Worm (Caenorhabditis elegans) whole organism, L4 larva: ENCODE measurements around the gene R07G3.7.

ENCODE experiments used
- D1046.2 ChIP-seq: fragments of 200-800 bp; sonication (Bioruptor generic); IDR thresholded peaks from 2 replicates; pipeline ENCODE4 v1.3.6; 2022; ENCODE audit warnings: missing genetic modification characterization, missing compliant biosample characterization
- F10B5.3 ChIP-seq: sonication (generic microtip); optimal IDR thresholded peaks from 2 replicates; lab custom pipeline; 2016; ENCODE audit warnings: mild to moderate bottlenecking, missing genetic modification characterization, missing compliant biosample characterization
- Y48G9A.11 ChIP-seq: fragments of 200-800 bp; sonication (Bioruptor generic); IDR thresholded peaks from 2 replicates; pipeline ENCODE4 v1.3.6; 2022; ENCODE audit warnings: missing genetic modification reagents, missing genetic modification characterization, missing compliant biosample characterization
- Y5F2A.4 ChIP-seq: fragments of 200-800 bp; sonication (Bioruptor generic); optimal IDR thresholded peaks from 2 replicates; lab custom pipeline; 2018; ENCODE audit warnings: mild to moderate bottlenecking, missing genetic modification characterization, missing compliant biosample characterization
- Y75B8A.6 ChIP-seq: fragments of 200-800 bp; sonication (Bioruptor generic); IDR thresholded peaks from 2 replicates; pipeline ENCODE4 v1.3.6; 2022; ENCODE audit warnings: missing genetic modification reagents, missing genetic modification characterization, missing compliant biosample characterization
- ZK546.5 ChIP-seq, 2 experiments: sonication (generic microtip); optimal IDR thresholded peaks; 2 replicates each; lab custom pipeline; 2017; ENCODE audit warnings: missing biosample characterization in 2 of 2, missing genetic modification characterization in 2 of 2
- aha-1 ChIP-seq: fragments of 150-350 bp; peaks from one replicate; lab custom pipeline; 2014; ENCODE audit warnings: missing biosample characterization, missing genetic modification characterization
- ama-1 ChIP-seq: fragments of 150-350 bp; optimal IDR thresholded peaks from 2 replicates; lab custom pipeline; 2014; ENCODE audit warnings: inconsistent platforms, mixed read lengths
- ceh-20 ChIP-seq: fragments of 200-800 bp; sonication (Bioruptor generic); IDR thresholded peaks from 2 replicates; pipeline ENCODE4 v1.3.6; 2022; ENCODE audit warnings: missing genetic modification reagents, missing genetic modification characterization, missing compliant biosample characterization
- ceh-28 ChIP-seq: fragments of 150-350 bp; optimal IDR thresholded peaks from 2 replicates; lab custom pipeline; 2014; ENCODE audit warnings: missing biosample characterization, missing genetic modification reagents, missing genetic modification characterization
- ceh-32 ChIP-seq: sonication (generic microtip); optimal IDR thresholded peaks from 2 replicates; lab custom pipeline; 2016; ENCODE audit warnings: mild to moderate bottlenecking, missing genetic modification characterization, missing compliant biosample characterization; ENCODE audit not compliant: poor library complexity
- ceh-44 ChIP-seq: fragments of 200-800 bp; sonication (Bioruptor generic); IDR thresholded peaks from 2 replicates; pipeline ENCODE4 v1.3.6; 2022; ENCODE audit warnings: missing genetic modification reagents, missing genetic modification characterization, missing compliant biosample characterization
- ceh-62 ChIP-seq: sonication (generic microtip); optimal IDR thresholded peaks from 2 replicates; lab custom pipeline; 2017; ENCODE audit warnings: missing biosample characterization, missing genetic modification characterization
- daf-8 ChIP-seq: fragments of 200-800 bp; sonication (Bioruptor generic); IDR thresholded peaks from 2 replicates; pipeline ENCODE4 v1.3.6; 2022; ENCODE audit warnings: missing genetic modification characterization, missing compliant biosample characterization
- dmd-9 ChIP-seq: fragments of 200-800 bp; sonication (Bioruptor generic); IDR thresholded peaks from 2 replicates; pipeline ENCODE4 v1.3.6; 2022; ENCODE audit warnings: missing genetic modification reagents, missing genetic modification characterization, missing compliant biosample characterization
- dpl-1 ChIP-seq: fragments of 150-350 bp; optimal IDR thresholded peaks from 2 replicates; lab custom pipeline; 2014; ENCODE audit warnings: missing biosample characterization, missing genetic modification reagents, missing genetic modification characterization
- hif-1 ChIP-seq, 2 experiments: sonication (generic microtip); optimal IDR thresholded peaks; 2 replicates each; lab custom pipeline; 2016 to 2017; ENCODE audit warnings: missing compliant biosample characterization in 2 of 2, missing genetic modification characterization in 2 of 2, missing genetic modification reagents in 2 of 2, missing genotype in 2 of 2, mild to moderate bottlenecking in 1 of 2
- hlh-11 ChIP-seq: fragments of 200-800 bp; sonication (Bioruptor generic); optimal IDR thresholded peaks from 2 replicates; lab custom pipeline; 2018; ENCODE audit warnings: mild to moderate bottlenecking, missing genetic modification characterization, missing compliant biosample characterization
- hmg-1.1 ChIP-seq: fragments of 200-800 bp; sonication (Bioruptor generic); IDR thresholded peaks from 2 replicates; pipeline ENCODE4 v1.3.6; 2022; ENCODE audit warnings: missing genetic modification reagents, missing genetic modification characterization, missing compliant biosample characterization
- jun-1 ChIP-seq: fragments of 150-350 bp; optimal IDR thresholded peaks from 2 replicates; lab custom pipeline; 2014; ENCODE audit warnings: missing biosample characterization, missing genetic modification reagents, missing genetic modification characterization
- lin-15B ChIP-seq: fragments of 150-350 bp; sonication (generic microtip); optimal IDR thresholded peaks from 3 replicates; lab custom pipeline; 2014; ENCODE audit warnings: missing biosample characterization, missing genetic modification characterization
- lin-39 ChIP-seq: fragments of 150-350 bp; optimal IDR thresholded peaks from 2 replicates; lab custom pipeline; 2014; ENCODE audit warnings: missing biosample characterization, missing genetic modification reagents, missing genetic modification characterization
- madf-5 ChIP-seq, 2 experiments: fragments of 200-800 bp; sonication (Bioruptor generic); IDR thresholded peaks; 2 replicates each; pipeline ENCODE4 v1.3.6; 2022; ENCODE audit warnings: missing compliant biosample characterization in 2 of 2, missing genetic modification characterization in 2 of 2
- mdl-1 ChIP-seq, 2 experiments: fragments of 150-350 bp in 1 of 2; sonication (generic microtip) in 1 of 2; optimal IDR thresholded peaks; 2 replicates each; lab custom pipeline; 2014 to 2017; ENCODE audit warnings: missing biosample characterization in 2 of 2, missing genetic modification characterization in 2 of 2
- mdt-29 ChIP-seq: fragments of 200-800 bp; sonication (Bioruptor generic); IDR thresholded peaks from 2 replicates; pipeline ENCODE4 v1.3.6; 2022; ENCODE audit warnings: missing genetic modification reagents, missing genetic modification characterization, missing compliant biosample characterization
- mep-1 ChIP-seq: fragments of 150-350 bp; sonication (generic microtip); optimal IDR thresholded peaks from 3 replicates; lab custom pipeline; 2014; ENCODE audit warnings: missing biosample characterization, missing genetic modification characterization
- mes-2 ChIP-seq: sonication (generic microtip); optimal IDR thresholded peaks from 2 replicates; lab custom pipeline; 2016; ENCODE audit warnings: missing genotype, mild to moderate bottlenecking, missing genetic modification characterization, missing compliant biosample characterization; ENCODE audit not compliant: poor library complexity, severe bottlenecking
- nhr-10 ChIP-seq: fragments of 150-350 bp; optimal IDR thresholded peaks from 2 replicates; lab custom pipeline; 2014; ENCODE audit warnings: missing biosample characterization, missing genetic modification characterization
- nhr-102 ChIP-seq: sonication (generic microtip); optimal IDR thresholded peaks from 2 replicates; lab custom pipeline; 2016; ENCODE audit warnings: mild to moderate bottlenecking, missing genetic modification characterization, moderate library complexity, missing compliant biosample characterization
- nhr-111 ChIP-seq: fragments of 200-800 bp; sonication (Bioruptor generic); optimal IDR thresholded peaks from 2 replicates; lab custom pipeline; 2018; ENCODE audit warnings: mild to moderate bottlenecking, missing genetic modification characterization, missing compliant biosample characterization
- nhr-237 ChIP-seq: sonication (generic microtip); optimal IDR thresholded peaks from 2 replicates; lab custom pipeline; 2017; ENCODE audit warnings: missing biosample characterization, missing genetic modification characterization
- nhr-41 ChIP-seq: fragments of 200-800 bp; sonication (Bioruptor generic); IDR thresholded peaks from 2 replicates; pipeline ENCODE4 v1.3.6; 2022; ENCODE audit warnings: missing genetic modification reagents, missing genetic modification characterization, missing compliant biosample characterization
- nhr-42 ChIP-seq: fragments of 200-800 bp; sonication (Bioruptor generic); IDR thresholded peaks from 2 replicates; pipeline ENCODE4 v1.3.6; 2022; ENCODE audit warnings: missing genetic modification characterization, missing compliant biosample characterization
- nhr-77 ChIP-seq: fragments of 150-350 bp; optimal IDR thresholded peaks from 2 replicates; lab custom pipeline; 2014; ENCODE audit warnings: missing biosample characterization, missing genetic modification characterization
- php-3 ChIP-seq: fragments of 200-800 bp; sonication (Bioruptor generic); IDR thresholded peaks from 2 replicates; pipeline ENCODE4 v1.3.6; 2022; ENCODE audit warnings: missing genetic modification reagents, missing genetic modification characterization, missing compliant biosample characterization
- set-16 ChIP-seq: fragments of 200-800 bp; sonication (Bioruptor generic); IDR thresholded peaks from 2 replicates; pipeline ENCODE4 v1.3.6; 2022; ENCODE audit warnings: missing genetic modification reagents, missing genetic modification characterization, missing compliant biosample characterization
- skn-1 ChIP-seq: fragments of 150-350 bp; optimal IDR thresholded peaks from 2 replicates; lab custom pipeline; 2014; ENCODE audit warnings: missing biosample characterization, missing genetic modification characterization
- snpc-4 ChIP-seq: fragments of 150-350 bp; optimal IDR thresholded peaks from 2 replicates; lab custom pipeline; 2014; ENCODE audit warnings: missing biosample characterization, missing genetic modification characterization
- spr-3 ChIP-seq: fragments of 200-800 bp; sonication (Bioruptor generic); optimal IDR thresholded peaks from 2 replicates; lab custom pipeline; 2018; ENCODE audit warnings: mild to moderate bottlenecking, missing genetic modification characterization, missing compliant biosample characterization
- tra-1 ChIP-seq: fragments of 200-800 bp; sonication (Bioruptor generic); IDR thresholded peaks from 2 replicates; pipeline ENCODE4 v1.3.6; 2022; ENCODE audit warnings: missing genetic modification reagents, missing genetic modification characterization, missing compliant biosample characterization
- unc-39 ChIP-seq: sonication (generic microtip); optimal IDR thresholded peaks from 2 replicates; lab custom pipeline; 2017; ENCODE audit warnings: missing biosample characterization, missing genetic modification characterization
- zfp-3 ChIP-seq: fragments of 200-800 bp; sonication (Bioruptor generic); conservative IDR thresholded peaks from 2 replicates; pipeline ENCODE4 v1.3.6; 2022; ENCODE audit warnings: missing genetic modification reagents, missing genetic modification characterization, missing compliant biosample characterization
- zip-11 ChIP-seq: fragments of 200-800 bp; sonication (Bioruptor generic); IDR thresholded peaks from 2 replicates; pipeline ENCODE4 v1.3.6; 2022; ENCODE audit warnings: missing genetic modification characterization, missing compliant biosample characterization
- ztf-7 ChIP-seq: fragments of 150-350 bp; optimal IDR thresholded peaks from 2 replicates; lab custom pipeline; 2014; ENCODE audit warnings: missing biosample characterization, missing genetic modification characterization

R07G3.7 gene

DNA sequence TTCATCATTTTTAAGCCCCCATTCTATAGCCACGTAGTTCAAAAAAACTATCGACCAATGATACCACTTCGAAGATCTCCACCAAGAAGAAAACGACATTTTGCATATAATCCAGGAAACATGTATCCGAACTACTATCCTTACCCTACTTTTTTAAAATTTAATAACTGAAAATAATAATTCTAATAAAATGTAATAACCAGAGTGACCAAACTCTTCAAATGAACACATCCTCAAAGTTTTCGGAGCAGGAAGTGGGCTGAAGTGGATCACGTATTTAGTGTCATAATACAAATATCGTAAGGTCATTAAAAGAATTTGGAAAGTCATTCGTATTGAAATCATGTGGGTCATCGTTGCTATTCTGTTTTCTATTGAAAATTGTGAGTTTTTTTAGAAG, 36.1 kb downstream of the R07G3.7 start, which contains the start of gene F35D2.6:
Gene F35D2.6, plus strand, starts transcription at position 301 of the 400 bp plus-strand sequence.
- no peak for TF ChIP-seq nhr-102 (tag; lab: Kevin White, UChicago)
- TF ChIP-seq nhr-237 (tag; lab: Kevin White, UChicago) = no peak
- no peak for TF ChIP-seq hmg-1.1
- no peak for TF ChIP-seq snpc-4 (tag; lab: Kevin White, UChicago)
- no peak for TF ChIP-seq Y48G9A.11 (GFP tag; lab: Robert Waterston, UW)
- TF ChIP-seq lin-15B (tag; lab: Kevin White, UChicago) = no peak
- TF ChIP-seq nhr-77 = no peak
- no peak for TF ChIP-seq php-3 (GFP tag; lab: Robert Waterston, UW)

DNA sequence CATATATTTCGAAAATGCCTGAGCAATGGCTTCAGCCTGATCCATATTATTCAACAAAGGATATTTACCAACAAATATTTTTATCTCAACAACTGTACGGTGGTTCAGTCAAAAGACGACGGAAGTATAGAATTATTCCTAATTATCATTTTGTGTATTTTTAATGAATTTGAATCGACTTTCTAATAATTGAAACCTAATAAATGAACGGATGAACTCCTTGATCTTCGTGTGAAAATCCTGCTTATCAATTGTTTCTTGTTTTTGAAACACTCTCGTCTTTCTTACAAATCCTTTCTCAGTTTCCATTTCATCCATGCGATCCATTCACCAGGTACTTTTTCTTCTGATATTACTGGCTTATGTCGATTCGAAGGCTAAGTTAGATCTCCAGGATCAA, 37.9 kb downstream of the R07G3.7 start, which contains the start of gene F35D2.1:
Gene F35D2.1, plus strand, starts transcription at position 301 of the 400 bp plus-strand sequence.
- TF ChIP-seq dpl-1 (no peak), unc-39 (tag; lab: Kevin White, UChicago) (no peak), jun-1 (tag; lab: Kevin White, UChicago) (no peak), mep-1 (no peak), skn-1 (tag; lab: Kevin White, UChicago) (no peak), D1046.2 (GFP tag; lab: Robert Waterston, UW) (no peak), zfp-3 (GFP tag; lab: Robert Waterston, UW) (no peak), nhr-10 (tag; lab: Kevin White, UChicago) (no peak), php-3 (GFP tag; lab: Robert Waterston, UW) (no peak), dmd-9 (no peak), nhr-237 (tag; lab: Kevin White, UChicago) (no peak), mdt-29 (no peak), mes-2 (no peak), ceh-32 (tag; lab: Kevin White, UChicago) (no peak), F10B5.3 (tag; lab: Kevin White, UChicago) (no peak)

DNA sequence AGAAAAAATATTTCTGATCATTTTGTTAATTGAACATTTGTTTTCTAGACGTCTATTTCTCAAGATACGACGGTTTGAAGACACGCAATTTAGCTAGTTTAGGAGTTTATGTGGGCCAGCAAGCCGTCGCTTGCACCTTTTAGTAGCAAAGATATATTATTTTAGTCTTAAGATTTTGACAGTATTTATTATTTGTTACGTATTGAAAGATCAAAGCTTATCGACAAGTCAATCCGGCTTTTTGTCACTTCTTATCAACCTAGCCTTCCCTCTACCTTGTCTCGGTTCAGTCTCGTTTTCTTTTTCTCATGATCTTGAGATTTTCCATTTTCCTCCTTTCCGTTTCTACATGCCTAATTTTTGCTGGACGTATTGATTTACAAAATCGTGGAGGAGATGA, 39.4 kb downstream of the R07G3.7 start, which contains the start of gene F35D2.2:
Gene F35D2.2, plus strand, starts transcription at position 301 of the 400 bp plus-strand sequence.
- TF ChIP-seq lin-39 (tag; lab: Kevin White, UChicago) (no peak), aha-1 (tag; lab: Kevin White, UChicago) (peak; percentile 53)

DNA sequence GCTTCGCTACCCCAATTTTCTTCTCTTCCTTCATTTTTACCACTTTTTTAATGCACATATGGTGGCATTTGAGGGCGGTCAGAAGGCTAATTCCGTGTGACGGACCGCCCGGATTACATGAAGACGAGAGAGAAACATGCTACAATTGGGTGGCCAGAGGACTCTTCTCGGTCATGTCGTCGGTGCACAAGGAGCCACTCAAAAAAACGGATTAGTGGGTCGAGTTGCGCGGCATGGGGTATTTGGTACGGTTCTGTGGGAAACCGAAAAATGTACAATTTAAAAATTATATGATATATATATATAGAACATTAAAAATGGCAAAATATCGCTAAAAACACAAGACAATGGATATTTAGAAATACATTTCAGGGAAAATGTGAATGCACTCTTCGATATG, 42.7 kb downstream of the R07G3.7 start:
- 0 out of 4 replicates have a peak, but pooled peaks of 1 of the 2 experiments have one; percentile 13 for TF ChIP-seq madf-5 (GFP tag; IDR thresholded peaks at IDR 0.05; lab: Robert Waterston, UW)
- TF ChIP-seq ama-1 (lab: Kevin White, UChicago) = no peak
- no peak for TF ChIP-seq daf-8 (GFP tag; lab: Robert Waterston, UW)
- no peak for TF ChIP-seq ceh-62 (tag; lab: Kevin White, UChicago)
- no peak for TF ChIP-seq Y75B8A.6 (GFP tag; lab: Robert Waterston, UW)
- no peak for TF ChIP-seq mes-2
- TF ChIP-seq, all 104 proteins: peak for 1

DNA sequence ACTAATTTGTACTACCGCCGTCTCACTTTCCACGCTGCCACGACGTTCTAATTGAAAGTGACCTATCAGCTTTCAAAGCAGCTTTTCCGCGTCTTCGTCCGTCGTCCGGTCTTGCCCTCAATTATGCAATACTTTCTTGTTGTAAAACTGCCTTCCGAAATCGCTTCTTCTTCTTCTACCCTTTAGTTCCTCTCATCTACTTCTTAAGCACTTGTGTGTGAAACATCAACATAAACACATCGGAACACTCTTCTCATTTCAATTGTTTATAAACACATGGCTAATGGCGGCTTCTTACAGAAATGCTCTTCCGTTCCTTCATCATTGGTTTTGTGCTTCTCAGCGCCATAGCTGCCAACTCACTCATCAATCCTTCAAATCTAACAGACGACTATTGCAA, 43.2 kb downstream of the R07G3.7 start, which contains the start of gene F35D2.3:
Gene F35D2.3, plus strand, starts transcription at position 301 of the 400 bp plus-strand sequence.
- TF ChIP-seq nhr-41 (GFP tag; lab: Robert Waterston, UW) = no peak
- TF ChIP-seq ceh-20 (GFP tag; lab: Robert Waterston, UW) = no peak
- TF ChIP-seq mdl-1 (tag; optimal IDR thresholded peaks at IDR 0.05; lab: Kevin White, UChicago) = no peak
- no peak for TF ChIP-seq hif-1 (tag; optimal IDR thresholded peaks at IDR 0.05; lab: Kevin White, UChicago)
- no peak for TF ChIP-seq hlh-11 (tag; lab: Kevin White, UChicago)
- no peak for TF ChIP-seq set-16 (GFP tag; lab: Robert Waterston, UW)
- no peak for TF ChIP-seq snpc-4 (tag; lab: Kevin White, UChicago)
- no peak for TF ChIP-seq nhr-111 (GFP tag; lab: Kevin White, UChicago)
- TF ChIP-seq ceh-28 (tag; lab: Kevin White, UChicago) = no peak
- no peak for TF ChIP-seq ZK546.5 (tag; optimal IDR thresholded peaks at IDR 0.05; lab: Kevin White, UChicago)
- no peak for TF ChIP-seq F10B5.3 (tag; lab: Kevin White, UChicago)
- no peak for TF ChIP-seq ztf-7 (tag; lab: Kevin White, UChicago)
- no peak for TF ChIP-seq nhr-42 (GFP tag; lab: Robert Waterston, UW)
- no peak for TF ChIP-seq dpl-1
- TF ChIP-seq ceh-44 (GFP tag; lab: Robert Waterston, UW) = no peak
- no peak for TF ChIP-seq zip-11 (GFP tag; lab: Robert Waterston, UW)
- TF ChIP-seq spr-3 (GFP tag; lab: Kevin White, UChicago) = no peak
- TF ChIP-seq tra-1 (GFP tag; lab: Robert Waterston, UW) = no peak
- TF ChIP-seq Y5F2A.4 (GFP tag; lab: Kevin White, UChicago) = no peak
